Worm (Caenorhabditis elegans): ENCODE data around the gene lin-26.
A peak's percentile ranks its signal among the peaks of the same experiment; 100 is the strongest.

Gene lin-26

DNA sequence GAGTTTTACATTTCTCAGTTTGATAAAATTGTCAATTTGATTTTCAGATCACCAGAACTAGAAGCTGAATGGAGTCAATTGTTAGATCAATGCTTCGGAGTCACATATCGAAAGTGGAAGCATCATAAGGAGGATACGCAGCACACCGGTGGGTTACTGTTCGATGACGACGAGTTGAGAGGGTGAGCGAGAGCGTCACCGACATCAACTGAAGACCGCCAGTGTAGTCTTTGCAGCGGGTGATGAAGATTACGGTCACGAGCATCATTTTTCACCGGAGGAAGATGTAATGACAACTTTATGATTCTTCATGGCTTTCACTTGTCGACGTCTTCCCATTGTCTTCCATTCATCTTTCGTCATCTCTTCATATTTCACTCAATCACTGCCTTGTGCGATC is at the start of gene lin-26:
Gene lin-26 (plus strand): TSS at position 301 of the 400 bp plus-strand sequence.
- TF ChIP-seq aptf-2 (GFP tag; conservative IDR thresholded peaks at IDR 0.05) (0 out of 2 replicates have a peak, but pooled peaks have one; percentile 9), ztf-28 (GFP tag; IDR thresholded peaks at IDR 0.05) (no peak), xnd-1 (tag; optimal IDR thresholded peaks at IDR 0.05) (no peak)

ce11 chrII:7635296-7635695 is 46.7 kb upstream of the lin-26 start:
- TF ChIP-seq cebp-2 (GFP tag; IDR thresholded peaks at IDR 0.05): no peak
- TF ChIP-seq somi-1 (GFP tag; optimal IDR thresholded peaks at IDR 0.05): no peak
- TF ChIP-seq rec-8 (tag; optimal IDR thresholded peaks at IDR 0.05): no peak
- no peak for TF ChIP-seq ceh-79 (tag; optimal IDR thresholded peaks at IDR 0.05)
- TF ChIP-seq ceh-27 (GFP tag; optimal IDR thresholded peaks at IDR 0.05): no peak
- TF ChIP-seq mxl-1 (tag; optimal IDR thresholded peaks at IDR 0.05): no peak
- no peak for TF ChIP-seq cebp-1 (GFP tag; IDR thresholded peaks at IDR 0.05)
- TF ChIP-seq cebp-1 (tag; optimal IDR thresholded peaks at IDR 0.05): peak; percentile 41
- no peak for TF ChIP-seq atf-7 (tag; optimal IDR thresholded peaks at IDR 0.05)
- no peak for TF ChIP-seq T26A5.8 (tag; optimal IDR thresholded peaks at IDR 0.05)
- no peak for TF ChIP-seq Y79H2A.3 (GFP tag; conservative IDR thresholded peaks at IDR 0.05)
- no peak for TF ChIP-seq unc-130 (GFP tag; optimal IDR thresholded peaks at IDR 0.05)
- no peak for TF ChIP-seq lsy-27 (tag; optimal IDR thresholded peaks at IDR 0.05; ENCODE audit: borderline replicate concordance, insufficient read depth)
- no peak for TF ChIP-seq efl-1 (GFP tag; optimal IDR thresholded peaks at IDR 0.05)
- TF ChIP-seq madf-3 (GFP tag; IDR thresholded peaks at IDR 0.05): 0 out of 2 replicates have a peak, but pooled peaks have one; percentile 41
- no peak for TF ChIP-seq ceh-91 (GFP tag; IDR thresholded peaks at IDR 0.05)
- TF ChIP-seq lin-40 (tag; optimal IDR thresholded peaks at IDR 0.05): no peak
- TF ChIP-seq mel-28 (tag; optimal IDR thresholded peaks at IDR 0.05; ENCODE audit: borderline replicate concordance): no peak
- no peak for TF ChIP-seq sptf-2 (GFP tag; optimal IDR thresholded peaks at IDR 0.05)
- no peak for TF ChIP-seq K12H6.12 (tag; optimal IDR thresholded peaks at IDR 0.05)
- TF ChIP-seq nfyb-1 (GFP tag; IDR thresholded peaks at IDR 0.05): 0 out of 2 replicates have a peak, but pooled peaks have one; percentile 17
- 0 out of 2 replicates have a peak, but pooled peaks have one; percentile 14 for TF ChIP-seq F37B4.10 (GFP tag; IDR thresholded peaks at IDR 0.05)
- no peak for TF ChIP-seq egrh-3 (GFP tag; IDR thresholded peaks at IDR 0.05)
- no peak for TF ChIP-seq D2030.7 (GFP tag; IDR thresholded peaks at IDR 0.05)
- no peak for TF ChIP-seq nfya-2 (GFP tag; IDR thresholded peaks at IDR 0.05)
- TF ChIP-seq B0019.2 (GFP tag; conservative IDR thresholded peaks at IDR 0.05): no peak
- TF ChIP-seq snpc-1.1 (tag; optimal IDR thresholded peaks at IDR 0.05; ENCODE audit: insufficient read depth): no peak
- no peak for TF ChIP-seq tbp1 (GFP tag; optimal IDR thresholded peaks at IDR 0.05)
- TF ChIP-seq Y67H2A.10 (GFP tag; conservative IDR thresholded peaks at IDR 0.05): no peak
- TF ChIP-seq ceh-58 (GFP tag; IDR thresholded peaks at IDR 0.05): no peak
- no peak for TF ChIP-seq chd-7 (tag; optimal IDR thresholded peaks at IDR 0.05)
- no peak for TF ChIP-seq lag-1 (GFP tag; IDR thresholded peaks at IDR 0.05)
- TF ChIP-seq ztf-18 (tag; optimal IDR thresholded peaks at IDR 0.05): no peak
- TF ChIP-seq F10E7.11 (tag; optimal IDR thresholded peaks at IDR 0.05): no peak
- no peak for TF ChIP-seq dpl-1 (GFP tag; optimal IDR thresholded peaks at IDR 0.05)
- TF ChIP-seq dpff-1 (tag; optimal IDR thresholded peaks at IDR 0.05): no peak
- TF ChIP-seq nfya-1 (tag; optimal IDR thresholded peaks at IDR 0.05; ENCODE audit: borderline replicate concordance, insufficient read depth): no peak
- TF ChIP-seq lsl-1 (GFP tag; optimal IDR thresholded peaks at IDR 0.05): no peak
- no peak for TF ChIP-seq ztf-26 (tag; optimal IDR thresholded peaks at IDR 0.05)
- TF ChIP-seq lin-26 (GFP tag; IDR thresholded peaks at IDR 0.05): peak; percentile 14; the same call in 1 of the 2 replicates
- TF ChIP-seq Y53G8AR.9 (GFP tag; conservative IDR thresholded peaks at IDR 0.05): no peak
- peak; percentile 92 for TF ChIP-seq zfh-2 (GFP tag; conservative IDR thresholded peaks at IDR 0.05)
- TF ChIP-seq bed-2 (GFP tag; IDR thresholded peaks at IDR 0.05): no peak
- no peak for TF ChIP-seq snpc-3.4 (tag; optimal IDR thresholded peaks at IDR 0.05)

All from whole organism, young adult.